Worm (Caenorhabditis elegans) whole organism, L2 larva: Measurements from ENCODE around the gene nrx-1.

ENCODE experiments used
- C34F6.9 ChIP-seq: fragments of 150-350 bp; optimal IDR thresholded peaks from 2 replicates; lab custom pipeline; 2014; ENCODE audit warnings: missing biosample characterization, missing genetic modification characterization
- F13H6.1 ChIP-seq: sonication (generic microtip); optimal IDR thresholded peaks from 2 replicates; lab custom pipeline; 2016; ENCODE audit warnings: missing genetic modification characterization, missing compliant biosample characterization
- R02D3.7 ChIP-seq: fragments of 150-350 bp; optimal IDR thresholded peaks from 2 replicates; lab custom pipeline; 2014; ENCODE audit warnings: missing biosample characterization, missing genetic modification characterization
- Y55F3AM.14 ChIP-seq: fragments of 200-800 bp; sonication (Bioruptor generic); optimal IDR thresholded peaks from 2 replicates; lab custom pipeline; 2018; ENCODE audit warnings: mild to moderate bottlenecking, missing genetic modification characterization, missing compliant biosample characterization
- ZK546.5 ChIP-seq: sonication (generic microtip); optimal IDR thresholded peaks from 2 replicates; lab custom pipeline; 2017; ENCODE audit warnings: missing biosample characterization, missing genetic modification characterization
- alr-1 ChIP-seq: fragments of 150-350 bp; optimal IDR thresholded peaks from 2 replicates; lab custom pipeline; 2014; ENCODE audit warnings: missing biosample characterization, missing genetic modification characterization
- aly-2 ChIP-seq: fragments of 150-350 bp; optimal IDR thresholded peaks from 2 replicates; lab custom pipeline; 2014; ENCODE audit warnings: missing biosample characterization, missing genetic modification characterization
- ama-1 ChIP-seq: fragments of 150-350 bp; optimal IDR thresholded peaks from 2 replicates; lab custom pipeline; 2018; ENCODE audit warnings: inconsistent platforms
- ceh-16 ChIP-seq: fragments of 150-350 bp; optimal IDR thresholded peaks from 2 replicates; lab custom pipeline; 2014; ENCODE audit warnings: missing biosample characterization, missing genetic modification characterization
- dmd-4 ChIP-seq: sonication (generic microtip); optimal IDR thresholded peaks from 2 replicates; lab custom pipeline; 2017; ENCODE audit warnings: missing biosample characterization, missing genetic modification characterization
- egl-27 ChIP-seq: sonication (generic microtip); optimal IDR thresholded peaks from 3 replicates; lab custom pipeline; 2017; ENCODE audit warnings: missing biosample characterization, missing genetic modification reagents, missing genetic modification characterization
- elt-3 ChIP-seq: sonication (generic microtip); optimal IDR thresholded peaks from 2 replicates; lab custom pipeline; 2017; ENCODE audit warnings: missing biosample characterization, missing genetic modification characterization
- gmeb-1 ChIP-seq: fragments of 150-350 bp; optimal IDR thresholded peaks from 2 replicates; lab custom pipeline; 2014; ENCODE audit warnings: missing biosample characterization, missing genetic modification characterization
- lin-11 ChIP-seq: fragments of 150-350 bp; sonication (generic microtip); optimal IDR thresholded peaks from 2 replicates; lab custom pipeline; 2014; ENCODE audit warnings: missing biosample characterization, missing genetic modification characterization, inconsistent platforms, mixed read lengths
- lin-13 ChIP-seq: fragments of 150-350 bp; optimal IDR thresholded peaks from 2 replicates; lab custom pipeline; 2014; ENCODE audit warnings: missing biosample characterization, missing genetic modification reagents, missing genetic modification characterization
- lsy-2 ChIP-seq, 2 experiments: fragments of 150-350 bp in 1 of 2; sonication (generic microtip) in 1 of 2; optimal IDR thresholded peaks; 2 replicates each; lab custom pipeline; 2014 to 2017; ENCODE audit warnings: missing biosample characterization in 2 of 2, missing genetic modification characterization in 2 of 2
- mab-5 ChIP-seq: fragments of 150-350 bp; optimal IDR thresholded peaks from 2 replicates; lab custom pipeline; 2014; ENCODE audit warnings: missing biosample characterization, missing genetic modification characterization
- mbf-1 ChIP-seq: sonication (generic microtip); optimal IDR thresholded peaks from 2 replicates; lab custom pipeline; 2017; ENCODE audit warnings: missing biosample characterization, missing genetic modification characterization
- nhr-10 ChIP-seq: sonication (generic microtip); optimal IDR thresholded peaks from 2 replicates; lab custom pipeline; 2017; ENCODE audit warnings: missing biosample characterization, missing genetic modification characterization
- nhr-11 ChIP-seq: fragments of 150-350 bp; optimal IDR thresholded peaks from 2 replicates; lab custom pipeline; 2014; ENCODE audit warnings: missing biosample characterization, missing genetic modification characterization
- nhr-129 ChIP-seq: fragments of 150-350 bp; optimal IDR thresholded peaks from 2 replicates; lab custom pipeline; 2014; ENCODE audit warnings: missing biosample characterization, missing genetic modification characterization
- nhr-6 ChIP-seq: fragments of 150-350 bp; optimal IDR thresholded peaks from 2 replicates; lab custom pipeline; 2014; ENCODE audit warnings: missing biosample characterization, missing genetic modification characterization
- nhr-77 ChIP-seq: fragments of 150-350 bp; optimal IDR thresholded peaks from 2 replicates; lab custom pipeline; 2014; ENCODE audit warnings: missing biosample characterization, missing genetic modification characterization
- peb-1 ChIP-seq: fragments of 150-350 bp; optimal IDR thresholded peaks from 2 replicates; lab custom pipeline; 2014; ENCODE audit warnings: missing biosample characterization, missing genetic modification characterization
- sem-4 ChIP-seq: fragments of 150-350 bp; optimal IDR thresholded peaks from 2 replicates; lab custom pipeline; 2014; ENCODE audit warnings: missing biosample characterization, missing genetic modification reagents, missing genetic modification characterization
- skn-1 ChIP-seq: sonication (generic microtip); optimal IDR thresholded peaks from 2 replicates; lab custom pipeline; 2017; ENCODE audit warnings: missing biosample characterization, missing genetic modification characterization
- sma-3 ChIP-seq: sonication (generic microtip); optimal IDR thresholded peaks from 2 replicates; lab custom pipeline; 2016; ENCODE audit warnings: missing genetic modification reagents, missing genetic modification characterization, missing compliant biosample characterization
- sma-9 ChIP-seq, 2 experiments: fragments of 150-350 bp in 1 of 2; sonication (generic microtip) in 1 of 2; optimal IDR thresholded peaks; 2 replicates each; lab custom pipeline; 2014 to 2016; ENCODE audit warnings: missing genetic modification characterization in 2 of 2, mild to moderate bottlenecking in 1 of 2, missing biosample characterization in 1 of 2, missing compliant biosample characterization in 1 of 2, missing genetic modification reagents in 1 of 2, moderate library complexity in 1 of 2
- snpc-4 ChIP-seq: fragments of 150-350 bp; optimal IDR thresholded peaks from 2 replicates; lab custom pipeline; 2014; ENCODE audit warnings: missing biosample characterization, missing genetic modification characterization
- unc-39 ChIP-seq: fragments of 150-350 bp; optimal IDR thresholded peaks from 2 replicates; lab custom pipeline; 2014; ENCODE audit warnings: missing biosample characterization, missing genetic modification characterization
- unc-55 ChIP-seq: fragments of 150-350 bp; sonication (generic microtip); optimal IDR thresholded peaks from 3 replicates; lab custom pipeline; 2014; ENCODE audit warnings: missing biosample characterization, missing genetic modification reagents, missing genetic modification characterization
- unc-62 ChIP-seq: fragments of 150-350 bp; optimal IDR thresholded peaks from 2 replicates; lab custom pipeline; 2014; ENCODE audit warnings: missing biosample characterization, missing genetic modification reagents, missing genetic modification characterization
- zag-1 ChIP-seq: fragments of 150-350 bp; optimal IDR thresholded peaks from 2 replicates; lab custom pipeline; 2014; ENCODE audit warnings: missing biosample characterization, missing genetic modification characterization
- ztf-11 ChIP-seq: sonication (generic microtip); optimal IDR thresholded peaks from 2 replicates; lab custom pipeline; 2017; ENCODE audit warnings: missing biosample characterization, missing genetic modification characterization
- ztf-4 ChIP-seq: fragments of 150-350 bp; optimal IDR thresholded peaks from 2 replicates; lab custom pipeline; 2014; ENCODE audit warnings: missing biosample characterization, missing genetic modification characterization

The nrx-1 gene

DNA sequence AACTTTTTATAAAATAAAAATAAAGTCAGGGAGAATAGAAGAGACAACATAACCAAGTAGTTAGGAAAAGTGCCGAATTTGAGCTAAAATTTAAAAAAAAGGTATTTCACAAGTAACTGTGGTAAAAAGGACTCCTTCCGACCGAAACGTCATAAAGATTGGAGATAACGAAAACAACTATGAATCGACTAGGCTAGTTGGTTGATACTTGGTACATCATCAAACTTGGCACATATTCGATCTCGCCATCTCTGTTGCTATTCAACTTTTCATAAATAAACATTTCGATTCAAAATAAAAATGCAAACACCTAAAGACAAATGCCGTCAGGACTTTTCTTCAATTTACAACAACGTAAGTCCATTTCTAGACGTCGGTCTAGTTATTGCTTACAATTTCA, 13.0 kb upstream of the nrx-1 start, which contains the start of gene C29A12.22:
Gene C29A12.22, plus strand, starts transcription at position 301 of the 400 bp plus-strand sequence.
- no peak for TF ChIP-seq ztf-4
- TF ChIP-seq unc-62 (GFP tag; lab: Kevin White, UChicago) = no peak
- no peak for TF ChIP-seq nhr-11 (tag; lab: Kevin White, UChicago)
- TF ChIP-seq nhr-10 (tag; lab: Kevin White, UChicago) = no peak

- TF ChIP-seq gmeb-1 = peak; percentile 41
- peak; percentile 45 for TF ChIP-seq unc-55
- peak in 1 of 2 experiments; percentile 36 for TF ChIP-seq lsy-2 (tag; optimal IDR thresholded peaks at IDR 0.05; lab: Kevin White, UChicago)
- peak; percentile 39 for TF ChIP-seq nhr-129 (tag; lab: Kevin White, UChicago)
- peak; percentile 22 for TF ChIP-seq C34F6.9
- no peak for TF ChIP-seq ama-1
Measured at ce11 chrV:10813425-10814156, 11.2 kb upstream of the nrx-1 start, which contains the start of the genes C29A12.1 and lig-1. Gene C29A12.1 (minus strand): TSS chrV:10813487. Gene lig-1 (plus strand): TSS chrV:10814106.

ce11 chrV:10814333-10814732, 10.5 kb upstream of the nrx-1 start:
- TF ChIP-seq unc-39 (tag; lab: Kevin White, UChicago) (no peak), aly-2 (tag; lab: Kevin White, UChicago) (no peak)

DNA sequence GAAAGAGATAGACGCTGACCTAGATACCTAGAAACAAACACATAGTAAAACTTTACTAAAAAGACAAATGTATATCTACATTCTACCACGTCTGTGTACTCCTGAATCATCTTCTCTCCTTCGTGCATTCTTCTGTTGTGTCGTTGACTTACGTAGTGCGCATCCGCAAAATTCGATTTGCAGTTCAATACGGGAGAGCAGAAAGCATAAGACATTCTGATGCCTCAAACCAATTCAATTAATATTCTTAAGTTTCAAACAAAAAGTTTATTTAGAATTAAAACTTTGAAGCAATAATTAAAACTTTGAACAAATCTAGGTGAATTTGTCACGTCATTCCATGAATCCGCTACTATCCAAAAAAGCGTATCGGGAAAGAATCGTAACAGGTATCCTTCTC, 8.0 kb upstream of the nrx-1 start:
- no peak for TF ChIP-seq ztf-11 (tag; lab: Kevin White, UChicago)
- no peak for TF ChIP-seq nhr-77
- TF ChIP-seq alr-1 (tag; lab: Kevin White, UChicago) = no peak
- no peak for TF ChIP-seq dmd-4
- TF ChIP-seq ama-1 = no peak
- no peak for TF ChIP-seq gmeb-1
- no peak for TF ChIP-seq nhr-10 (tag; lab: Kevin White, UChicago)

ce11 chrV:10818498-10818897, 6.3 kb upstream of the nrx-1 start:
- TF ChIP-seq F13H6.1 = no peak

DNA sequence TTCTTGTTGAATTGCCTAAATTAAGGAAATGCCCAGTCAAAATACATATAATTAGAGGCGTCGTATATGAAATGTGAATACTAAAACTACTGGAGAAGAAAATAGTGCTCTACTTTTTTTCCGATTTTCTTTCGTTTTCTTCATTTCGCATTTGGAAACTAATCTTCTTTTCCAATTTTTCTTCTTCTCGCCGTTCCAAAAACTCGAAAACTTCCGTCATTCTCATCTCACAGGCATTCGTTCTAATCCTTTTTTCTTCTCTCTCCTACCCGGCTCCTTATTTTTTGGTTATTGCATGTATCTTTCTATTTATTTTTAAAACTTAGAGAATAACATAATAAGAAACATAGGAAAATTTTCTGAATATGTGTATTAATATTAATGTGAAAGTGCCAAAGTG, 8.1 kb downstream of the nrx-1 start:
- no peak for TF ChIP-seq nhr-11 (tag; lab: Kevin White, UChicago)
- peak; percentile 91 for TF ChIP-seq unc-55

ce11 chrV:10834682-10835219, 9.9 kb downstream of the nrx-1 start:
- TF ChIP-seq zag-1 (tag; lab: Kevin White, UChicago) (peak; percentile 25), ceh-16 (no peak), C34F6.9 (peak; percentile 53), unc-55 (peak; percentile 44), lsy-2 (tag; optimal IDR thresholded peaks at IDR 0.05; lab: Kevin White, UChicago) (peak in 1 of 2 experiments; percentile 10), sem-4 (tag; lab: Kevin White, UChicago) (no peak)

DNA sequence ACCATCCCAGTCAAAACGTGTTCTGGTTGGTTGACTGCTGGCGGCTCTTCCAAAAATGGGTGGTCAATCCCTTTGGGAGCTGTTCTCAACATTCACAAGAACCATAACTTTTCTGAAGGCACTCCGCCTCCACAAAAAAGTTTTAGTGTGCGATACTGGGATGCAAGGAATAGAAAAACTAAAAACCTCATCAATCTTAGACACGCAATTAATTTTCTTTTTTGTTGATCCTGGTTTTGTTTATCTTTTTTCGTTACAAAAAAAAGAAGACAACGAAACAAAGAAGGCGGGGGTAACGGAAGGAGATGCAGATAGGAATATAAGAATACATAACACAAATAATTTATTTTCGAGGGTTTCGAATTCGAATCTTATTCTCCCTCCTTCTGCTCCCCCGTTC, 13.4 kb downstream of the nrx-1 start:
- TF ChIP-seq skn-1 (no peak), egl-27 (tag; lab: Kevin White, UChicago) (no peak), lin-13 (no peak), nhr-11 (tag; lab: Kevin White, UChicago) (no peak), R02D3.7 (no peak), F13H6.1 (no peak), lin-11 (tag; lab: Kevin White, UChicago) (no peak), mbf-1 (tag; lab: Kevin White, UChicago) (no peak), C34F6.9 (no peak), snpc-4 (no peak), nhr-6 (no peak), ZK546.5 (tag; lab: Kevin White, UChicago) (no peak), peb-1 (tag; lab: Kevin White, UChicago) (no peak), mab-5 (tag; lab: Kevin White, UChicago) (peak; percentile 58), sem-4 (tag; lab: Kevin White, UChicago) (no peak), elt-3 (no peak), sma-3 (GFP tag; lab: Kevin White, UChicago) (no peak), sma-9 (GFP tag; optimal IDR thresholded peaks at IDR 0.05; lab: Kevin White, UChicago) (no peak), sma-9 (tag; optimal IDR thresholded peaks at IDR 0.05; lab: Kevin White, UChicago) (no peak), dmd-4 (no peak), Y55F3AM.14 (GFP tag; lab: Kevin White, UChicago) (peak; percentile 46), unc-55 (peak; percentile 52)
